Worm (Caenorhabditis elegans) whole organism, L4/young adult: ENCODE results near the gene rab-35.
A peak's percentile ranks its signal among the peaks of the same experiment; 100 is the strongest.

Experiments used
- W03F9.2 ChIP-seq: fragments of 150-350 bp; optimal IDR thresholded peaks from 2 replicates; lab custom pipeline; 2014; ENCODE audit warnings: missing biosample characterization, missing genetic modification characterization
- dao-5 ChIP-seq: sonication (generic microtip); optimal IDR thresholded peaks from 2 replicates; lab custom pipeline; 2016; ENCODE audit warnings: missing genotype, missing genetic modification characterization, moderate library complexity, missing compliant biosample characterization
- him-1 ChIP-seq: sonication (generic microtip); optimal IDR thresholded peaks from 2 replicates; lab custom pipeline; 2016; ENCODE audit warnings: missing genotype, missing genetic modification reagents, missing genetic modification characterization, missing compliant biosample characterization

DNA sequence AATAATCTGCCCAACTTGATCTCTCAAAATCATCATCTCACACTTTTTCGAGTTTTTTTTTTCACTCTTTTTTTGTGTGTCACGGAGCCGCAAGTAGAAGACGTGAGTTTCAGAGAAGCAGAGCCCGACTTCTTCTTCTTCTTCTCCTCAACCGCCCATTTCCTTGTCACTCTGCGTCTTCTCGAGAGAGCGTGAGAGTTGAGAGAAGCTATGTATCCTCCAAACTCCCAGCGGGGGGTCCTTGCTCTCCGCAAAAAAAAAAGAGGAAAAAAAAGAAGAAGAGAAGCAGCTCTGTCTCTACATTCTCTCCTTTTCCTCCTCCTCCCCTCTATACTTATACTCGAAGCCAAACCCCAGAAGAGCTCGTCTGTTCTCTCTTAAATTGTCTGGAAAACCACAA, 23.0 kb upstream of the rab-35 start:
- TF ChIP-seq dao-5 (tag; lab: Kevin White, UChicago): no peak
- peak; percentile 20 for TF ChIP-seq him-1 (tag; lab: Kevin White, UChicago)
- no peak for TF ChIP-seq W03F9.2
